Fruit fly (Drosophila melanogaster) S2 (cell line): Measurements from ENCODE around the gene CLIP-190.

Experiments used
- CG8478 ChIP-seq: fragments of >200 bp; optimal IDR thresholded peaks from 2 replicates; lab custom pipeline; 2018
- CTCF ChIP-seq, 2 experiments: fragments of >200 bp; optimal IDR thresholded peaks; 2 replicates each; lab custom pipeline; 2018

DNA sequence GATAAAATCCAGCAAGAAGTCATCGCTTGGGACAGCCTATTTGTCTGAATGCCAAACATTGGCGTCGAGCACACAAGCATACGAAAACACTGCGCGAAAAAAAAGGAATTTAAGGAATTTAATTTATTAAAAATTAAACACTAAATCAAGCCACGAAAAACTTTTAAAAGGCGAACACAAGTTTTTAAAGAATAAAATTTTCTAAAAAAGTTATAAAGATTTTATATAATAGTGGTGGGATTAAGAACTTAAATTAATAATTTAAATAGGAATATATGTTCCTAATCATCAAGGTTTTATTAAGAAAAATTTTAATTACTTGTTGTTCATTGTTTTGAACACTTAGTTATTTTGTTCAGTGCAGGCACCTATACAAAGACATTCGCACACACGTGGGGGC lies 36.9 kb downstream of the CLIP-190 start:
- TF ChIP-seq CG8478 (lab: Kevin White, UChicago) (no peak), CTCF (optimal IDR thresholded peaks at IDR 0.05; lab: Kevin White, UChicago) (no peak)
